Worm (Caenorhabditis elegans) whole organism, L1 larva: Measurements from ENCODE around the gene F40F8.1.
"Not testable (repeated sequence)": the region's sequence is repeated elsewhere in the genome, so short reads cannot be mapped to it uniquely, and the experiment has no call there.

Experiments
- C04F5.9 ChIP-seq: sonication (generic microtip); optimal IDR thresholded peaks from 2 replicates; lab custom pipeline; 2016; ENCODE audit warnings: missing genetic modification characterization, missing compliant biosample characterization
- aha-1 ChIP-seq: fragments of 150-350 bp; optimal IDR thresholded peaks from 2 replicates; lab custom pipeline; 2014; ENCODE audit warnings: missing biosample characterization, missing genetic modification characterization
- ama-1 ChIP-seq: fragments of 150-350 bp; optimal IDR thresholded peaks from 2 replicates; lab custom pipeline; 2014
- blmp-1 ChIP-seq: fragments of 150-350 bp; optimal IDR thresholded peaks from 2 replicates; lab custom pipeline; 2014; ENCODE audit warnings: missing biosample characterization, missing genetic modification characterization
- ceh-63 ChIP-seq: fragments of 200-800 bp; sonication (Bioruptor generic); optimal IDR thresholded peaks from 2 replicates; lab custom pipeline; 2018; ENCODE audit warnings: mild to moderate bottlenecking, missing genetic modification characterization, missing compliant biosample characterization
- ceh-82 ChIP-seq, 3 experiments: fragments of 150-350 bp in 1 of 3; sonication (generic microtip) in 2 of 3; optimal IDR thresholded peaks; 2 replicates each; lab custom pipeline; 2014 to 2017; ENCODE audit warnings: missing biosample characterization in 3 of 3, missing genetic modification characterization in 3 of 3
- ceh-88 ChIP-seq: fragments of 200-800 bp; sonication (Bioruptor generic); IDR thresholded peaks from 2 replicates; pipeline ENCODE4 v1.3.6; 2022; ENCODE audit warnings: missing genetic modification characterization, missing compliant biosample characterization
- ceh-90 ChIP-seq: sonication (generic microtip); optimal IDR thresholded peaks from 2 replicates; lab custom pipeline; 2016; ENCODE audit warnings: missing genetic modification characterization, missing compliant biosample characterization
- ces-1 ChIP-seq: fragments of 150-350 bp; optimal IDR thresholded peaks from 2 replicates; lab custom pipeline; 2014; ENCODE audit warnings: missing biosample characterization, missing genetic modification reagents, missing genetic modification characterization
- dsc-1 ChIP-seq: sonication (generic microtip); optimal IDR thresholded peaks from 2 replicates; lab custom pipeline; 2016; ENCODE audit warnings: mild to moderate bottlenecking, missing genetic modification characterization, missing compliant biosample characterization
- efl-1 ChIP-seq, 4 experiments: fragments of 150-350 bp; optimal IDR thresholded peaks in 3 of 4; peaks in 1 of 4; 1 replicate in 1 of 4; 2 replicates in 3 of 4; lab custom pipeline; 2014; ENCODE audit warnings: missing biosample characterization in 2 of 4, missing genetic modification characterization in 2 of 4, missing genetic modification reagents in 2 of 4
- efl-3 ChIP-seq: fragments of 200-800 bp; sonication (Bioruptor generic); optimal IDR thresholded peaks from 2 replicates; lab custom pipeline; 2018; ENCODE audit warnings: mild to moderate bottlenecking, missing genetic modification characterization, missing compliant biosample characterization
- egl-27 ChIP-seq, 2 experiments: fragments of 150-350 bp in 1 of 2; sonication (generic microtip); optimal IDR thresholded peaks; 3 replicates each; lab custom pipeline; 2017 to 2018; ENCODE audit warnings: missing biosample characterization in 2 of 2, missing genetic modification characterization in 2 of 2, missing genetic modification reagents in 2 of 2
- elt-3 ChIP-seq, 6 experiments: fragments of 150-350 bp in 1 of 6; sonication (generic microtip); optimal IDR thresholded peaks; 2 replicates each; lab custom pipeline; 2017 to 2018; ENCODE audit warnings: missing biosample characterization in 6 of 6, missing genetic modification characterization in 6 of 6, inconsistent platforms in 1 of 6
- ets-5 ChIP-seq: fragments of 200-800 bp; sonication (Bioruptor generic); IDR thresholded peaks from 2 replicates; pipeline ENCODE4 v1.3.6; 2022; ENCODE audit warnings: missing genetic modification characterization, missing compliant biosample characterization
- fkh-8 ChIP-seq: sonication (generic microtip); optimal IDR thresholded peaks from 2 replicates; lab custom pipeline; 2016; ENCODE audit warnings: mild to moderate bottlenecking, missing genetic modification characterization, missing compliant biosample characterization
- fos-1 ChIP-seq: fragments of 150-350 bp; optimal IDR thresholded peaks from 2 replicates; lab custom pipeline; 2014; ENCODE audit warnings: missing biosample characterization, missing genetic modification characterization
- grh-1 ChIP-seq: fragments of 200-800 bp; sonication (Bioruptor generic); IDR thresholded peaks from 2 replicates; pipeline ENCODE4 v1.3.6; 2022; ENCODE audit warnings: missing genetic modification reagents, missing genetic modification characterization, missing compliant biosample characterization
- hlh-17 ChIP-seq: fragments of 200-800 bp; sonication (Bioruptor generic); optimal IDR thresholded peaks from 2 replicates; lab custom pipeline; 2018; ENCODE audit warnings: missing genetic modification characterization, mild to moderate bottlenecking, missing compliant biosample characterization, moderate library complexity, borderline replicate concordance
- hpl-2 ChIP-seq: fragments of 150-350 bp; optimal IDR thresholded peaks from 2 replicates; lab custom pipeline; 2014; ENCODE audit warnings: missing biosample characterization, missing genetic modification reagents, missing genetic modification characterization
- jun-1 ChIP-seq: fragments of 150-350 bp; optimal IDR thresholded peaks from 2 replicates; lab custom pipeline; 2014; ENCODE audit warnings: missing biosample characterization, missing genetic modification reagents, missing genetic modification characterization
- lin-13 ChIP-seq: fragments of 150-350 bp; optimal IDR thresholded peaks from 2 replicates; lab custom pipeline; 2014; ENCODE audit warnings: missing biosample characterization, missing genetic modification reagents, missing genetic modification characterization
- lin-14 ChIP-seq: fragments of 200-800 bp; sonication (Bioruptor generic); optimal IDR thresholded peaks from 2 replicates; lab custom pipeline; 2018; ENCODE audit warnings: mild to moderate bottlenecking, missing genetic modification characterization, moderate library complexity, missing compliant biosample characterization
- lin-35 ChIP-seq, 2 experiments: fragments of 150-350 bp; optimal IDR thresholded peaks; 2 replicates each; lab custom pipeline; 2014; ENCODE audit warnings: missing biosample characterization in 2 of 2, missing genetic modification characterization in 2 of 2, missing genetic modification reagents in 2 of 2
- lin-39 ChIP-seq: fragments of 150-350 bp; optimal IDR thresholded peaks from 2 replicates; lab custom pipeline; 2014; ENCODE audit warnings: missing biosample characterization, missing genetic modification reagents, missing genetic modification characterization
- lsy-2 ChIP-seq, 2 experiments: fragments of 150-350 bp; optimal IDR thresholded peaks; 2 replicates each; lab custom pipeline; 2014; ENCODE audit warnings: missing biosample characterization in 2 of 2, missing genetic modification characterization in 2 of 2
- mab-9 ChIP-seq: fragments of 200-800 bp; sonication (Bioruptor generic); IDR thresholded peaks from 2 replicates; pipeline ENCODE4 v1.3.6; 2022; ENCODE audit warnings: missing genetic modification reagents, missing genetic modification characterization, missing compliant biosample characterization
- mep-1 ChIP-seq: fragments of 150-350 bp; optimal IDR thresholded peaks from 2 replicates; lab custom pipeline; 2014; ENCODE audit warnings: missing biosample characterization, missing genetic modification characterization
- nhr-12 ChIP-seq: sonication (generic microtip); optimal IDR thresholded peaks from 2 replicates; lab custom pipeline; 2017; ENCODE audit warnings: missing biosample characterization, missing genetic modification characterization
- nhr-47 ChIP-seq: sonication (generic microtip); optimal IDR thresholded peaks from 2 replicates; lab custom pipeline; 2016; ENCODE audit warnings: mild to moderate bottlenecking, missing genetic modification characterization, moderate library complexity, missing compliant biosample characterization
- nhr-84 ChIP-seq: sonication (generic microtip); optimal IDR thresholded peaks from 2 replicates; lab custom pipeline; 2017; ENCODE audit warnings: missing biosample characterization, missing genetic modification characterization
- nhr-85 ChIP-seq: sonication (generic microtip); peaks from one replicate; lab custom pipeline; 2016; ENCODE audit warnings: missing genetic modification characterization, inconsistent platforms, missing compliant biosample characterization
- pag-3 ChIP-seq: sonication (generic microtip); optimal IDR thresholded peaks from 2 replicates; lab custom pipeline; 2017; ENCODE audit warnings: missing genetic modification characterization, mild to moderate bottlenecking, missing compliant biosample characterization, antibody characterized with exemption, borderline replicate concordance; ENCODE audit not compliant: insufficient read depth
- pax-3 ChIP-seq: fragments of 200-800 bp; sonication (Bioruptor generic); optimal IDR thresholded peaks from 2 replicates; lab custom pipeline; 2018; ENCODE audit warnings: mild to moderate bottlenecking, missing genetic modification characterization, moderate library complexity, missing compliant biosample characterization
- pqm-1 ChIP-seq: sonication (generic microtip); optimal IDR thresholded peaks from 3 replicates; lab custom pipeline; 2017; ENCODE audit warnings: missing biosample characterization, missing genetic modification characterization
- rnt-1 ChIP-seq: sonication (generic microtip); optimal IDR thresholded peaks from 2 replicates; lab custom pipeline; 2016; ENCODE audit warnings: mild to moderate bottlenecking, missing genetic modification characterization, moderate library complexity, missing compliant biosample characterization
- skn-1 ChIP-seq: fragments of 150-350 bp; optimal IDR thresholded peaks from 2 replicates; lab custom pipeline; 2014; ENCODE audit warnings: missing biosample characterization, missing genetic modification characterization
- unc-130 ChIP-seq: fragments of 150-350 bp; optimal IDR thresholded peaks from 2 replicates; lab custom pipeline; 2017; ENCODE audit warnings: missing biosample characterization, missing genetic modification characterization, inconsistent platforms
- unc-30 ChIP-seq: sonication (generic microtip); optimal IDR thresholded peaks from 2 replicates; lab custom pipeline; 2017; ENCODE audit warnings: missing biosample characterization, missing genetic modification characterization
- unc-86 ChIP-seq: sonication (generic microtip); optimal IDR thresholded peaks from 2 replicates; lab custom pipeline; 2016; ENCODE audit warnings: missing genetic modification characterization, missing compliant biosample characterization
- unc-98 ChIP-seq: fragments of 200-800 bp; sonication (Bioruptor generic); IDR thresholded peaks from 2 replicates; pipeline ENCODE4 v1.3.6; 2022; ENCODE audit warnings: missing genetic modification characterization, missing compliant biosample characterization
- zag-1 ChIP-seq: fragments of 150-350 bp; optimal IDR thresholded peaks from 2 replicates; lab custom pipeline; 2014; ENCODE audit warnings: missing biosample characterization, missing genetic modification characterization

F40F8.1 gene

DNA sequence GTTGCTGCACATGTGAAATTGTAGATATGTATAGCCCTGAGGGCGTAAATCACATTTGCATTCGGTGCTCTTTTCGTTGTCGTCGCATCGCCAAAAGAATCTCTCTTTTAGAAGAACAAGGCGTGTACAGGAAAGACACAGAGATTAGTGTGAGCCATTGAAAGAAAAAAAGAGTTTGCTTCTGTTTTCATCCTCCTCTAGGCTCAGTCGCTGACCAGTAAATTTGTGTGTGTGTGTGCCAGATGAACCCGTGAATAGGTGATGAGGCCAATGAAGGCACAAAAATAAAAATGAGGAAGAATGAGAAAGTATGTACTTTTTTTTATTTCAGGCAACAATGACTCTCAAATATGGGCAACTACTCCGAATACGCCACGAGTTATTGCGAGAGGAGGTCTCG, 15.0 kb upstream of the F40F8.1 start, which contains the start of gene mat-2:
mat-2 (plus strand) TSS at position 301 of the 400 bp plus-strand sequence.
- TF ChIP-seq efl-1 (optimal IDR thresholded peaks at IDR 0.05; lab: Kevin White, UChicago) (no peak), efl-1 (GFP tag; optimal IDR thresholded peaks at IDR 0.05 in 1 of 2; lab: Kevin White, UChicago) (peak in 1 of 2 experiments; percentile 68), ceh-63 (no peak)

DNA sequence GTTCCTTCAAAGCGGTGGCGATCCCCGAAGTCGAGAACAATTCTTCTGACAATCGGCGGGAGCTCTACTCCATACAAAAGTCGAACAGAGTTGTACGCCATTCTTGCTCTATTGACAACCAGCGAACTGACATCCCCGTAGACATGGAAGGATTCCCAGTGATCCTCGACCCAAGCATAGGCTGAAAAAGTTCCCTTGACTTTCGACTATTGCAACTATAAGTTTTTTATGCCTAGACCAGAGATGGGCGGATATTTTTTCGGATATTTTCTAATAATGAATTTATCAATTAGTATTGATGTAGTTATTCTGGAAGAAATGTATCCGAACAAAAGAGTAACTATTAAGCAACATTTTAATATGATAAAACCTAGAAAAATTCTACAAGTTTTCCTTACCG, 5.7 kb upstream of the F40F8.1 start, which contains the start of gene W10C6.2:
W10C6.2 (minus strand) TSS at position 101 of the 400 bp plus-strand sequence.
- not testable (repeated sequence) for TF ChIP-seq elt-3 (tag; optimal IDR thresholded peaks at IDR 0.05; lab: Kevin White, UChicago); efl-1 (optimal IDR thresholded peaks at IDR 0.05; lab: Kevin White, UChicago); efl-1 (GFP tag; optimal IDR thresholded peaks at IDR 0.05 in 1 of 2; lab: Kevin White, UChicago); nhr-12 (tag; lab: Kevin White, UChicago)

DNA sequence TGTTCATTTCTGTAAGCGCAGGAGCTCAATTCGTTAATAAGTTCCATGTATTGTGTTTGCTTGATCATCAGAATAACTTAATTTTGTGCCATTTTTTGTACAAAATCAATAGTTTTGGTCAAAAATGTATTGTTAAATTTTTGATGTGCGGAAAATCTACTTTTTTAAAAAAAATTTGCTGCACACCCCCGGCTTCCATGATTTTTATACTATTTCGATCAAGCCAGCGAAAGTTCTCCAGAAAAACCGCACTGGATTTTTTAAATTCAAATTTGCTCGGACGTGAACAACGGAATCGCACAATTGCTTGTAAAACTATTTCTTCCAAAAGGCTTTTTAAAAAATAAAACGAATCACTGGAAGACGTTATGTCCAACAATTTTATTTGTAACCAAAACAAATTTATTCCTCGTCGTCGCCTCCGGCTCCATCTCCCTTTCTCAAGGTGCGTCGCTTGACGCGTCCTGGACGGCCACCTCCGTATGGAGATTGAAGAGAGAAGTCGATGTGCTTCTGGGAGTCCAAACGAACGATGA, 2.3 kb upstream of the F40F8.1 start:
- no peak for TF ChIP-seq unc-130 (tag; lab: Kevin White, UChicago)
- no peak for TF ChIP-seq efl-1 (optimal IDR thresholded peaks at IDR 0.05; lab: Kevin White, UChicago)
- peak in 1 of 2 experiments; percentile 25 for TF ChIP-seq efl-1 (GFP tag; optimal IDR thresholded peaks at IDR 0.05 in 1 of 2; lab: Kevin White, UChicago)
- TF ChIP-seq lsy-2 (tag; optimal IDR thresholded peaks at IDR 0.05; lab: Kevin White, UChicago), result peak in 1 of 2 experiments; percentile 49

DNA sequence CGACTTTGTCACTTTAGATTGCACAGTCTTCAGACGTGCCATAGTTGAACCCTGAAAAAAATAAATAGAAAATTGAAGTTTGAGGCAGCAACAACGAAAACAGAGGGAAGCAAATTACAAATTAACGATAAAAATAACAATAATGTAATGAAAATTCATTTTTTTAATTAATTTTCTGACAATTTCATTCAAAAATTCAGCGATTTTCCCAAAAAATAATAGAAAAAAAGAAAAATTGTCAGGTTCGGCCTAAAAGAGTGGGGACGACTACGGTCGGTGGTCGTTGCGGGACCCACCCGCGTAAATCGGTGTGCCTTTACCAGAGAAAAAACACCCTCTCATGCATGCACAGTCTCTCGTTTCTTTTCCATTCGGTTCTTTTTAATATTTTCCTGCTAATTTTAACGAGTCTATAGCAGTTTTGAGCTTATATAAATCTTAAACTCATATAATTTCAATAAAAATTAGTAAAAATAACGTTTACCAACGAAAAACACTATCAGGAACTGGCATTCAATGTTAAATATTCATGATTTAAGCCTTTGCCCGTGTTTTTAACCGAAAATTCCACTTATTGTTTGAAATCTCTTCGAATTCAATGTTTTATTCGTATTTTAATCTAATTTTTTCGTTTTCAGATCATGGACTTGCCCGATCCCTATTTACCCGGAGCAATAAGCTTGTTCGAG, 1.0 kb upstream of the F40F8.1 start, which contains the start of the genes rps-9 and lsm-1:
rps-9 (minus strand) TSS at position 51 of the 689 bp plus-strand sequence.
lsm-1 (plus strand) TSS at position 639 of the 689 bp plus-strand sequence.
- no peak for TF ChIP-seq nhr-12 (tag; lab: Kevin White, UChicago)
- TF ChIP-seq ets-5, result no peak
- no peak for TF ChIP-seq pax-3 (tag; lab: Kevin White, UChicago)
- TF ChIP-seq jun-1 (tag; lab: Kevin White, UChicago), result no peak
- TF ChIP-seq ceh-90 (tag; lab: Kevin White, UChicago), result no peak
- peak; percentile 33 for TF ChIP-seq unc-130 (tag; lab: Kevin White, UChicago)
- no peak for TF ChIP-seq grh-1 (GFP tag; lab: Robert Waterston, UW)
- no peak for TF ChIP-seq ceh-63
- TF ChIP-seq ceh-82 (tag; optimal IDR thresholded peaks at IDR 0.05; lab: Kevin White, UChicago), result peak; percentile 43 to 84 (median 63)
- TF ChIP-seq fos-1 (tag; lab: Kevin White, UChicago), result peak; percentile 42
- no peak for TF ChIP-seq pag-3 (tag; lab: Kevin White, UChicago)
- TF ChIP-seq blmp-1, result peak; percentile 45
- no peak for TF ChIP-seq egl-27 (tag; optimal IDR thresholded peaks at IDR 0.05; lab: Kevin White, UChicago)
- TF ChIP-seq ceh-88, result no peak
- TF ChIP-seq mep-1 (tag; lab: Kevin White, UChicago), result peak; percentile 71
- peak; percentile 75 for TF ChIP-seq rnt-1 (tag; lab: Kevin White, UChicago)
- TF ChIP-seq lin-13 (GFP tag; lab: Kevin White, UChicago), result peak; percentile 58
- no peak for TF ChIP-seq unc-30 (tag; lab: Kevin White, UChicago)
- no peak for TF ChIP-seq C04F5.9 (tag; lab: Kevin White, UChicago)
- TF ChIP-seq zag-1 (tag; lab: Kevin White, UChicago), result no peak
- TF ChIP-seq lin-35 (GFP tag; optimal IDR thresholded peaks at IDR 0.05; lab: Kevin White, UChicago), result peak; percentile 84 to 87
- no peak for TF ChIP-seq nhr-84 (tag; lab: Kevin White, UChicago)
- peak; percentile 65 for TF ChIP-seq nhr-47 (tag; lab: Kevin White, UChicago)
- TF ChIP-seq dsc-1 (tag; lab: Kevin White, UChicago), result peak; percentile 38
- no peak for TF ChIP-seq pqm-1 (tag; lab: Kevin White, UChicago)
- no peak for TF ChIP-seq lin-39
- peak; percentile 22 for TF ChIP-seq unc-86
- TF ChIP-seq lsy-2 (tag; optimal IDR thresholded peaks at IDR 0.05; lab: Kevin White, UChicago), result peak; percentile 94 to 98
- TF ChIP-seq skn-1 (tag; lab: Kevin White, UChicago), result peak; percentile 86
- TF ChIP-seq fkh-8 (tag; lab: Kevin White, UChicago), result peak; percentile 45
- TF ChIP-seq ama-1 (lab: Kevin White, UChicago), result no peak
- no peak for TF ChIP-seq ces-1 (GFP tag; lab: Kevin White, UChicago)
- TF ChIP-seq efl-3 (GFP tag; lab: Kevin White, UChicago), result no peak
- TF ChIP-seq hpl-2 (GFP tag; lab: Kevin White, UChicago), result no peak
- no peak for TF ChIP-seq hlh-17 (GFP tag; lab: Kevin White, UChicago)
- peak in 1 of 6 experiments; percentile 37 for TF ChIP-seq elt-3 (tag; optimal IDR thresholded peaks at IDR 0.05; lab: Kevin White, UChicago)
- TF ChIP-seq lin-14 (GFP tag; lab: Kevin White, UChicago), result peak; percentile 77
- no peak for TF ChIP-seq unc-98
- no peak for TF ChIP-seq mab-9 (GFP tag; lab: Robert Waterston, UW)
- no peak for TF ChIP-seq aha-1
- no peak for TF ChIP-seq nhr-85 (tag; lab: Kevin White, UChicago)
